Fruit fly (Drosophila melanogaster) whole organism, prepupa: ENCODE data around the gene CG33286.

Experiments used
- Blimp-1 ChIP-seq: fragments of 200-800 bp; sonication (Bioruptor generic); optimal IDR thresholded peaks from 3 replicates; lab custom pipeline; 2017; ENCODE audit warnings: missing biosample characterization, missing genetic modification characterization, mild to moderate bottlenecking, moderate library complexity, missing genetic modification reagents
- CG11294 ChIP-seq: fragments of 200-800 bp; sonication (Bioruptor generic); IDR thresholded peaks from 2 replicates; pipeline ENCODE4 v1.3.6; 2022; ENCODE audit warnings: missing biosample characterization, missing genetic modification characterization
- CG11762 ChIP-seq: fragments of 200-800 bp; sonication (Bioruptor generic); optimal IDR thresholded peaks from 3 replicates; lab custom pipeline; 2016; ENCODE audit warnings: missing biosample characterization, missing genetic modification characterization; ENCODE audit not compliant: insufficient read depth
- CG11902 ChIP-seq: fragments of 200-800 bp; sonication (Bioruptor generic); optimal IDR thresholded peaks from 3 replicates; lab custom pipeline; 2016; ENCODE audit warnings: missing biosample characterization, missing genetic modification characterization
- CG16779 ChIP-seq: fragments of 200-800 bp; sonication (Bioruptor generic); optimal IDR thresholded peaks from 3 replicates; lab custom pipeline; 2017; ENCODE audit warnings: missing biosample characterization, mild to moderate bottlenecking, missing genetic modification characterization
- CG3032 ChIP-seq: fragments of 200-800 bp; optimal IDR thresholded peaks from 2 replicates; lab custom pipeline; 2019; ENCODE audit warnings: missing biosample characterization, mild to moderate bottlenecking, missing genetic modification characterization, moderate library complexity
- CG31627 ChIP-seq: fragments of 200-800 bp; sonication (Bioruptor generic); optimal IDR thresholded peaks from 3 replicates; lab custom pipeline; 2016; ENCODE audit warnings: missing biosample characterization, missing genetic modification characterization
- CG32006 ChIP-seq: fragments of 200-800 bp; sonication (Bioruptor generic); optimal IDR thresholded peaks from 3 replicates; lab custom pipeline; 2017; ENCODE audit warnings: missing biosample characterization, mild to moderate bottlenecking, missing genetic modification characterization
- CG34406 ChIP-seq: fragments of 200-800 bp; sonication (Bioruptor generic); optimal IDR thresholded peaks from 3 replicates; lab custom pipeline; 2016; ENCODE audit warnings: missing biosample characterization, missing genetic modification characterization
- CG6163 ChIP-seq: fragments of 200-800 bp; sonication (Bioruptor generic); IDR thresholded peaks from 3 replicates; pipeline ENCODE4 v1.3.6; 2022; ENCODE audit warnings: missing biosample characterization, missing genetic modification characterization
- CG6276 ChIP-seq: fragments of 200-800 bp; sonication (Bioruptor generic); optimal IDR thresholded peaks from 2 replicates; lab custom pipeline; 2017; ENCODE audit warnings: missing biosample characterization, mild to moderate bottlenecking, missing genetic modification characterization
- CG6792 ChIP-seq: fragments of 200-800 bp; sonication (Bioruptor generic); optimal IDR thresholded peaks from 3 replicates; lab custom pipeline; 2016; ENCODE audit warnings: missing biosample characterization, missing genetic modification characterization
- CG6808 ChIP-seq: fragments of 200-800 bp; sonication (Bioruptor generic); optimal IDR thresholded peaks from 3 replicates; lab custom pipeline; 2017; ENCODE audit warnings: missing biosample characterization, missing genetic modification characterization, mild to moderate bottlenecking, moderate library complexity, missing genetic modification reagents
- CG6854 ChIP-seq: fragments of 200-800 bp; sonication (Bioruptor generic); optimal IDR thresholded peaks from 2 replicates; lab custom pipeline; 2017; ENCODE audit warnings: missing biosample characterization, mild to moderate bottlenecking, missing genetic modification characterization
- CG7368 ChIP-seq: fragments of 200-800 bp; sonication (Bioruptor generic); optimal IDR thresholded peaks from 3 replicates; lab custom pipeline; 2016; ENCODE audit warnings: missing biosample characterization, missing genetic modification characterization
- CG8632 ChIP-seq: fragments of 200-800 bp; sonication (Bioruptor generic); optimal IDR thresholded peaks from 3 replicates; lab custom pipeline; 2016; ENCODE audit warnings: missing biosample characterization, missing genetic modification characterization
- CG9139 ChIP-seq: fragments of 200-800 bp; sonication (Bioruptor generic); optimal IDR thresholded peaks from 3 replicates; lab custom pipeline; 2017; ENCODE audit warnings: missing biosample characterization, mild to moderate bottlenecking, missing genetic modification characterization
- Eip75B ChIP-seq: fragments of 200-800 bp; sonication (Bioruptor generic); optimal IDR thresholded peaks from 3 replicates; lab custom pipeline; 2016; ENCODE audit warnings: missing biosample characterization, missing genetic modification characterization
- Eip78C ChIP-seq: fragments of 200-800 bp; sonication (Bioruptor generic); peaks from one replicate; lab custom pipeline; 2016; ENCODE audit warnings: missing biosample characterization, missing genetic modification characterization
- Ets21C ChIP-seq: fragments of 200-800 bp; sonication (Bioruptor generic); optimal IDR thresholded peaks from 3 replicates; lab custom pipeline; 2016; ENCODE audit warnings: missing biosample characterization, missing genetic modification characterization
- Hr38 ChIP-seq: sonication (Bioruptor generic); optimal IDR thresholded peaks from 2 replicates; lab custom pipeline; 2016; ENCODE audit warnings: missing biosample characterization, missing genetic modification characterization
- Hr39 ChIP-seq: fragments of 200-800 bp; sonication (Bioruptor generic); optimal IDR thresholded peaks from 2 replicates; lab custom pipeline; 2016; ENCODE audit warnings: missing biosample characterization, missing genetic modification characterization
- Lpt ChIP-seq: fragments of 200-800 bp; sonication (Bioruptor generic); optimal IDR thresholded peaks from 3 replicates; lab custom pipeline; 2016; ENCODE audit warnings: missing biosample characterization, missing genetic modification characterization
- Met ChIP-seq: fragments of 200-800 bp; sonication (Bioruptor generic); optimal IDR thresholded peaks from 3 replicates; lab custom pipeline; 2016; ENCODE audit warnings: missing biosample characterization, missing genetic modification characterization
- Smox ChIP-seq: fragments of 200-800 bp; sonication (Bioruptor generic); optimal IDR thresholded peaks from 3 replicates; lab custom pipeline; 2016; ENCODE audit warnings: missing biosample characterization, missing genetic modification characterization
- Sox102F ChIP-seq: fragments of 200-800 bp; sonication (Bioruptor generic); optimal IDR thresholded peaks from 2 replicates; lab custom pipeline; 2016; ENCODE audit warnings: missing biosample characterization, mild to moderate bottlenecking, missing genetic modification characterization
- Sox14 ChIP-seq: fragments of 200-800 bp; sonication (Bioruptor generic); optimal IDR thresholded peaks from 3 replicates; lab custom pipeline; 2016; ENCODE audit warnings: missing biosample characterization, missing genetic modification characterization
- Sox15 ChIP-seq: fragments of 200-800 bp; sonication (Bioruptor generic); optimal IDR thresholded peaks from 3 replicates; lab custom pipeline; 2016; ENCODE audit warnings: missing biosample characterization, missing genetic modification characterization
- achi ChIP-seq: fragments of 200-800 bp; sonication (Bioruptor generic); optimal IDR thresholded peaks from 3 replicates; lab custom pipeline; 2016; ENCODE audit warnings: missing biosample characterization, missing genetic modification characterization
- acj6 ChIP-seq: fragments of 200-800 bp; sonication (Bioruptor generic); optimal IDR thresholded peaks from 3 replicates; lab custom pipeline; 2016; ENCODE audit warnings: missing biosample characterization, missing genetic modification characterization
- cyc ChIP-seq: fragments of 200-800 bp; sonication (Bioruptor generic); optimal IDR thresholded peaks from 3 replicates; lab custom pipeline; 2016; ENCODE audit warnings: missing biosample characterization, missing genetic modification characterization
- dac ChIP-seq: fragments of 200-800 bp; sonication (Bioruptor generic); optimal IDR thresholded peaks from 2 replicates; lab custom pipeline; 2017; ENCODE audit warnings: missing biosample characterization, mild to moderate bottlenecking, missing genetic modification characterization
- dsx ChIP-seq: fragments of 200-800 bp; optimal IDR thresholded peaks from 3 replicates; lab custom pipeline; 2019; ENCODE audit warnings: missing biosample characterization, mild to moderate bottlenecking, missing genetic modification characterization, moderate library complexity; ENCODE audit not compliant: poor library complexity, severe bottlenecking
- eg ChIP-seq: fragments of 200-800 bp; sonication (Bioruptor generic); IDR thresholded peaks from 3 replicates; pipeline ENCODE4 v1.3.6; 2022; ENCODE audit warnings: missing biosample characterization, missing genetic modification characterization
- esn ChIP-seq: fragments of 200-800 bp; sonication (Bioruptor generic); optimal IDR thresholded peaks from 2 replicates; lab custom pipeline; 2016; ENCODE audit warnings: missing biosample characterization, mild to moderate bottlenecking, missing genetic modification characterization, moderate library complexity
- fd85E ChIP-seq: fragments of 200-800 bp; sonication (Bioruptor generic); optimal IDR thresholded peaks from 3 replicates; lab custom pipeline; 2016; ENCODE audit warnings: missing biosample characterization, missing genetic modification characterization
- fkh ChIP-seq: fragments of 200-800 bp; sonication (Bioruptor generic); optimal IDR thresholded peaks from 3 replicates; lab custom pipeline; 2017; ENCODE audit warnings: missing biosample characterization, mild to moderate bottlenecking, missing genetic modification characterization, moderate library complexity
- net ChIP-seq: fragments of 200-800 bp; sonication (Bioruptor generic); optimal IDR thresholded peaks from 3 replicates; lab custom pipeline; 2016; ENCODE audit warnings: missing biosample characterization, missing genetic modification characterization
- pdm3 ChIP-seq: fragments of 200-800 bp; sonication (Bioruptor generic); optimal IDR thresholded peaks from 3 replicates; lab custom pipeline; 2016; ENCODE audit warnings: missing biosample characterization, missing genetic modification characterization
- salr ChIP-seq, 2 experiments: fragments of 200-800 bp; sonication (Bioruptor generic); optimal IDR thresholded peaks; 3 replicates each; lab custom pipeline; 2016 to 2018; ENCODE audit warnings: missing biosample characterization in 2 of 2, missing genetic modification characterization in 2 of 2, mild to moderate bottlenecking in 1 of 2
- spab ChIP-seq: fragments of 200-800 bp; sonication (Bioruptor generic); optimal IDR thresholded peaks from 2 replicates; lab custom pipeline; 2017; ENCODE audit warnings: missing biosample characterization, mild to moderate bottlenecking, missing genetic modification characterization, missing genetic modification reagents
- ss ChIP-seq, 2 experiments: fragments of 200-800 bp; sonication (Bioruptor generic); optimal IDR thresholded peaks; 2 replicates in 1 of 2; 3 replicates in 1 of 2; lab custom pipeline; 2017 to 2018; ENCODE audit warnings: mild to moderate bottlenecking in 2 of 2, missing biosample characterization in 2 of 2, missing genetic modification characterization in 2 of 2, moderate library complexity in 1 of 2
- svp ChIP-seq: fragments of 200-800 bp; sonication (Bioruptor generic); peaks from one replicate; lab custom pipeline; 2016; ENCODE audit warnings: missing biosample characterization, missing genetic modification characterization
- vri ChIP-seq: fragments of 200-800 bp; sonication (Bioruptor generic); optimal IDR thresholded peaks from 3 replicates; lab custom pipeline; 2016; ENCODE audit warnings: missing biosample characterization, mild to moderate bottlenecking, missing genetic modification characterization

The CG33286 gene

DNA sequence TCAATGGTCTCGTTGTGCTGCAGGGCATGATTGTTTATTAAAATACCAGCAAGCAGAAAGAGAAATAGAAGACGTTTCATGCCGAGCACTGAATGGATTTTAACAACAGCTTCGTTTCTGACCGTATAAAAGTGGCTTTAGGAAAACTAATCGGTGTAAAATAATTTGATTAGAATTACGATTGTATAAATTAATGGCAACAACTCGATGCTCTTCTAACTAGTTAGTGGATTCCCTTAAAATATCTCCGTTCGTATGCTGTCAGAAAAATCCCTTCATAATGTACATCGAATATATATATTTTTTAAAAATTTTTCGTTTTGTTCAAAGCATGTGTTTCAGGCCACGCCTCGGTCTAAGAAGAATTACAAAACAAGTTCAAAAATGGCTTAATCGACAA lies 17.9 kb downstream of the CG33286 start, which contains the start of the genes Sems and CG10588:
Sems (minus strand) TSS at position 101 of the 400 bp plus-strand sequence.
CG10588 (plus strand) TSS at position 285 of the 400 bp plus-strand sequence.
- no peak for TF ChIP-seq Eip75B
- TF ChIP-seq CG6854 (GFP tag; lab: Kevin White, UChicago), result no peak

dm6 chr3L:20954118-20954517 lies 20.4 kb downstream of the CG33286 start:
- TF ChIP-seq CG32006 (GFP tag; lab: Kevin White, UChicago), result no peak
- TF ChIP-seq Sox14, result no peak
- TF ChIP-seq esn, result no peak
- no peak for TF ChIP-seq CG9139 (GFP tag; lab: Kevin White, UChicago)
- TF ChIP-seq CG8632, result no peak
- no peak for TF ChIP-seq vri (GFP tag; lab: Kevin White, UChicago)
- no peak for TF ChIP-seq Sox102F (GFP tag; lab: Kevin White, UChicago)
- no peak for TF ChIP-seq svp (GFP tag; lab: Kevin White, UChicago)
- no peak for TF ChIP-seq spab (GFP tag; lab: Kevin White, UChicago)
- TF ChIP-seq Eip78C (GFP tag; lab: Kevin White, UChicago), result peak; percentile 67
- no peak for TF ChIP-seq Smox (GFP tag; lab: Kevin White, UChicago)
- TF ChIP-seq Met (GFP tag; lab: Kevin White, UChicago), result no peak
- TF ChIP-seq acj6 (GFP tag; lab: Kevin White, UChicago), result no peak
- TF ChIP-seq CG16779 (tag; lab: Kevin White, UChicago), result no peak
- peak; percentile 77 for TF ChIP-seq fkh (GFP tag; lab: Kevin White, UChicago)

- TF ChIP-seq CG6276 (GFP tag; lab: Kevin White, UChicago) (no peak), CG7368 (GFP tag; lab: Kevin White, UChicago) (peak; percentile 43), dac (no peak), Hr39 (GFP tag; lab: Kevin White, UChicago) (peak; percentile 61), cyc (GFP tag; lab: Kevin White, UChicago) (peak; percentile 58), eg (peak; percentile 66; the same call in 2 of the 3 replicates), salr (GFP tag; optimal IDR thresholded peaks at IDR 0.05; lab: Kevin White, UChicago) (no peak), spab (GFP tag; lab: Kevin White, UChicago) (no peak), CG34406 (GFP tag; lab: Kevin White, UChicago) (peak; percentile 48), CG6792 (peak; percentile 71), CG11294 (GFP tag; lab: Robert Waterston, UW) (no peak), ss (GFP tag; optimal IDR thresholded peaks at IDR 0.05; lab: Kevin White, UChicago) (no peak), CG3032 (no peak), Sox15 (GFP tag; lab: Kevin White, UChicago) (peak; percentile 56), CG6808 (no peak), Lpt (GFP tag; lab: Kevin White, UChicago) (no peak), CG6163 (peak; percentile 80), achi (GFP tag; lab: Kevin White, UChicago) (peak; percentile 35), Blimp-1 (GFP tag; lab: Kevin White, UChicago) (peak; percentile 14), CG11902 (GFP tag; lab: Kevin White, UChicago) (peak; percentile 57), dsx (GFP tag; lab: Kevin White, UChicago) (no peak), Smox (GFP tag; lab: Kevin White, UChicago) (peak; percentile 58), Eip75B (peak; percentile 18), CG9139 (GFP tag; lab: Kevin White, UChicago) (no peak), fkh (GFP tag; lab: Kevin White, UChicago) (no peak), Met (GFP tag; lab: Kevin White, UChicago) (peak; percentile 50), CG11762 (GFP tag; lab: Kevin White, UChicago) (no peak), Hr38 (GFP tag; lab: Kevin White, UChicago) (no peak), Sox14 (peak; percentile 35), pdm3 (peak; percentile 51), fd85E (GFP tag; lab: Kevin White, UChicago) (no peak), Eip78C (GFP tag; lab: Kevin White, UChicago) (peak; percentile 84), CG31627 (peak; percentile 57), Sox102F (GFP tag; lab: Kevin White, UChicago) (peak; percentile 35), Ets21C (GFP tag; lab: Kevin White, UChicago) (peak; percentile 36), net (GFP tag; lab: Kevin White, UChicago) (no peak)
These were observed 21.6 kb downstream of the CG33286 start for dm6 chr3L:20952622-20953618.
